Worm (Caenorhabditis elegans): Measurements from ENCODE around the gene srw-63.

DNA sequence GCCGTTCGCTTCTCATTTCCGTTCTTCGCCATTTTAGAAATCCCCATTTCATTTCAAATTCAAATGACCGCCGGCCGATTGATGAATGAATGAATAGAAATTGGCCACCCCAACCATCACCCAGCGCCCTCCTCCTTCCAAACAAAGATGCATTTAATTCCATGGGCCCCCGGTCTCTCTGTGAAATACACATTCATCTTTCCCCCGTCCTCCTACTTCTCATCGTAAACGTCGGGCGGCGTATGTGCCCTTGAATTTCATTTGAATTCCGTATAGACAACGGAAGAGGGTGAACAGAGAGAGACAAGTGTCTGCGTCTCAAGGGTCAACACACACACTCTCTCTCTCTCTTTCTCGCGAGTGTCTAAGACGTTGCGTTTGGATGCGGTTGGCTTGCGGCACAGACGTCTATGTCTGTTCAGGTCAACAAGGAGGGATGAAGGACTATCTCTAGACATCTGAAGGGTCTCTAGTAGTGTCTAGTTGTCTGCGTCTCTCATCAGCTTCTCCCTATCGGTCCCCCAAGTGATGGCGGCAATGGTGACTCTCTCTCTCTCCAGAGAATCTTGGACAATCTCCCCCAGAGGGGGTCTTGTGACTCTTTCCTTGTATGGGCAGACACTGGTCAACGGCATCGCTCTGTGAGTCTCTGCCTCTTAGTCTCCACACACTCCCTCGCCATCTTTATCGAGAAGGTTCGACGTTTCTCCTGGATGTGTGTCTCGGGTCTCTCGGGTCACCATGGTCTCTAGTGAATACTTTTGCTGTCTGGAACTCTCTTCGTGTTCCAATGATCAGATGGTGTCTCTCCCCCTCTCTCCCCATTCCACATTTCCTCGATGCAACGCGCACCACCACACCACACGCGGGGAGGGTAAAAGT, 17.1 kb upstream of the srw-63 start:
- TF ChIP-seq tab-1 (GFP tag; IDR thresholded peaks at IDR 0.05) (no peak), flt-1 (GFP tag; IDR thresholded peaks at IDR 0.05) (peak; percentile 64; the same call in 1 of the 2 replicates)

Measured in whole organism, midembryonic.